Comparison of ENCODE assay signal across 4 worm cellular contexts in genomic region chrII:8267679-8268078, ce11.
TF ChIP-seq lines count a peak whose summit lies in the region.

No protein-coding gene starts in this region.

TF ChIP-seq in whole organism, L1 larva, 84 proteins besides CTCF, POLR2A, EP300 and RAD21:
- no peak for TF ChIP-seq nhr-12 (tag; optimal IDR thresholded peaks at IDR 0.05; lab: Kevin White, UChicago)
- TF ChIP-seq pax-3 (tag; optimal IDR thresholded peaks at IDR 0.05; lab: Kevin White, UChicago), result no peak
- TF ChIP-seq grh-1 (GFP tag; IDR thresholded peaks at IDR 0.05; lab: Robert Waterston, UW), result peak; percentile 37; the same call in 1 of the 2 replicates
- no peak for TF ChIP-seq ztf-11 (tag; optimal IDR thresholded peaks at IDR 0.05; lab: Kevin White, UChicago)
- TF ChIP-seq hpl-2 (GFP tag; optimal IDR thresholded peaks at IDR 0.05; lab: Kevin White, UChicago), result no peak
- TF ChIP-seq blmp-1 (tag; optimal IDR thresholded peaks at IDR 0.05; lab: Kevin White, UChicago), result peak; percentile 37
- TF ChIP-seq ceh-88 (GFP tag; IDR thresholded peaks at IDR 0.05; lab: Robert Waterston, UW), result no peak
- peak in 1 of 2 experiments; percentile 1 for TF ChIP-seq lin-35 (GFP tag; optimal IDR thresholded peaks at IDR 0.05; lab: Kevin White, UChicago)
- TF ChIP-seq ceh-63 (GFP tag; optimal IDR thresholded peaks at IDR 0.05; lab: Kevin White, UChicago), result no peak
- TF ChIP-seq swsn-7 (tag; optimal IDR thresholded peaks at IDR 0.05; lab: Kevin White, UChicago), result no peak
- no peak for TF ChIP-seq alr-1 (tag; optimal IDR thresholded peaks at IDR 0.05; lab: Kevin White, UChicago; ENCODE audit: borderline replicate concordance)
- TF ChIP-seq nhr-85 (tag; lab: Kevin White, UChicago), result peak; percentile 13
- TF ChIP-seq mdl-1 (tag; optimal IDR thresholded peaks at IDR 0.05; lab: Kevin White, UChicago), result no peak

TF ChIP-seq in whole organism, L3 larva, 47 proteins besides CTCF, POLR2A, EP300 and RAD21:
- TF ChIP-seq nhr-43 (tag; optimal IDR thresholded peaks at IDR 0.05; lab: Kevin White, UChicago; ENCODE audit: poor library complexity, severe bottlenecking) (peak; percentile 2), nfya-1 (tag; optimal IDR thresholded peaks at IDR 0.05; lab: Kevin White, UChicago; ENCODE audit: insufficient read depth) (no peak)

TF ChIP-seq in whole organism, L4 larva, 104 proteins besides CTCF, POLR2A, EP300 and RAD21:
- TF ChIP-seq nhr-6 (tag; optimal IDR thresholded peaks at IDR 0.05; lab: Kevin White, UChicago) (no peak), hlh-11 (tag; optimal IDR thresholded peaks at IDR 0.05; lab: Kevin White, UChicago) (peak; percentile 17), hlh-30 (tag; optimal IDR thresholded peaks at IDR 0.05; lab: Kevin White, UChicago; ENCODE audit: insufficient read depth) (peak; percentile 17), mdl-1 (tag; optimal IDR thresholded peaks at IDR 0.05; lab: Kevin White, UChicago) (peak in 1 of 2 experiments; percentile 56), nhr-28 (tag; optimal IDR thresholded peaks at IDR 0.05; lab: Kevin White, UChicago) (peak; percentile 53)

TF ChIP-seq in whole organism, young adult, 124 proteins besides CTCF, POLR2A, EP300 and RAD21:
- TF ChIP-seq lin-26 (GFP tag; IDR thresholded peaks at IDR 0.05; lab: Robert Waterston, UW) (0 out of 2 replicates have a peak, but pooled peaks have one; percentile 64), mel-28 (tag; optimal IDR thresholded peaks at IDR 0.05; lab: Kevin White, UChicago; ENCODE audit: borderline replicate concordance) (no peak), F39B2.1 (GFP tag; IDR thresholded peaks at IDR 0.05; lab: Robert Waterston, UW) (no peak)
